Worm (Caenorhabditis elegans): ENCODE results near the gene C50H2.5.

C50H2.5 gene

DNA sequence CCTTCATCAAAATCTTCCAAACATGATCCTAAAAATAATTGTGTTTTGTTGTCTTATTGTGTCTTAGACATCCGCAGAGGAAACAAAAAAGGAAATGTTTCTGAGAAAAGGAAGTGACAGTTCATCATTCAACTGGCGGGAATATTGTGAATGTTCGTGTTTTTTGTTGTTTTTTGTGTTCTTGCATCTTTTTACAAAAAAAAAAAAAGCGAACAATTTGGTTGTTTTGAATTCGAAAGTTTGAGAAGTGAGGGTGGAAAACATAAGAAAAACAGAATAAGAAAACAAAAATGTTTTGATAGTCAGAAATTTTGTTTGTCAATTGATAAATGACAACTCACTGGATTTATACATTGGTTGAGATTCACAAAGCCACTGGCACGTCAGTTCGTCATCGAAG is 8.9 kb upstream of the C50H2.5 start:
- TF ChIP-seq med-1 (GFP tag; optimal IDR thresholded peaks at IDR 0.05; ENCODE audit: insufficient read depth) (no peak), T22C8.4 (GFP tag; IDR thresholded peaks at IDR 0.05) (no peak), flt-1 (GFP tag; IDR thresholded peaks at IDR 0.05) (no peak), ref-1 (GFP tag; conservative IDR thresholded peaks at IDR 0.05) (no peak), tab-1 (GFP tag; IDR thresholded peaks at IDR 0.05) (no peak), ztf-23 (GFP tag; IDR thresholded peaks at IDR 0.05) (no peak), klf-2 (GFP tag; conservative IDR thresholded peaks at IDR 0.05) (no peak), ztf-29 (GFP tag; IDR thresholded peaks at IDR 0.05) (no peak), cog-1 (tag; optimal IDR thresholded peaks at IDR 0.05) (no peak)

- TF ChIP-seq klf-2 (GFP tag; conservative IDR thresholded peaks at IDR 0.05) (no peak), cog-1 (tag; optimal IDR thresholded peaks at IDR 0.05) (no peak), ref-1 (GFP tag; conservative IDR thresholded peaks at IDR 0.05) (no peak), med-1 (GFP tag; optimal IDR thresholded peaks at IDR 0.05; ENCODE audit: insufficient read depth) (no peak), tab-1 (GFP tag; IDR thresholded peaks at IDR 0.05) (no peak), T22C8.4 (GFP tag; IDR thresholded peaks at IDR 0.05) (no peak), ztf-29 (GFP tag; IDR thresholded peaks at IDR 0.05) (no peak), flt-1 (GFP tag; IDR thresholded peaks at IDR 0.05) (no peak), ztf-23 (GFP tag; IDR thresholded peaks at IDR 0.05) (no peak)
These were observed 7.3 kb upstream of the C50H2.5 start for ce11 chrV:9911165-9911564.

DNA sequence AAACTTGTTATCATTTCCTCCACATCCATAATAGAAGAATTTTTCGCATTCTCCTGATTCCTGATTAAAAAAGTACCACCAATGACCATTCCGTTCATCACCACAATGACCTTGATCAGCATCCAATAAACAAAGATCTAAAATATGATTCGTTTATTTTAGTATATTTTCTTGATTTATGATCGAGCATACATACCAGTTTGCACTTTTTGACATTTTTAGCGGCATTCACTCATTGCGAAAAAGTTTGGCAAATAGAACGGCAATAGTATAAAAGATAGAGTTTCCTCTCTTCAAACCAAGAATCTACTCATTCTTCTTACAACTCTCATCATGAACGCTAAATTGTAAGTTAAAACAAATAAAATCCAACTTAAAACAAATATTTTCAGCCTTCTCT is 4.6 kb upstream of the C50H2.5 start, which contains the start of gene fipr-10:
TSS of gene fipr-10 (plus strand) at position 301 of the 400 bp plus-strand sequence.
- TF ChIP-seq cog-1 (tag; optimal IDR thresholded peaks at IDR 0.05) = no peak
- no peak for TF ChIP-seq ref-1 (GFP tag; conservative IDR thresholded peaks at IDR 0.05)
- no peak for TF ChIP-seq klf-2 (GFP tag; conservative IDR thresholded peaks at IDR 0.05)
- no peak for TF ChIP-seq ztf-23 (GFP tag; IDR thresholded peaks at IDR 0.05)
- no peak for TF ChIP-seq med-1 (GFP tag; optimal IDR thresholded peaks at IDR 0.05; ENCODE audit: insufficient read depth)
- no peak for TF ChIP-seq T22C8.4 (GFP tag; IDR thresholded peaks at IDR 0.05)
- TF ChIP-seq flt-1 (GFP tag; IDR thresholded peaks at IDR 0.05) = no peak
- TF ChIP-seq ztf-29 (GFP tag; IDR thresholded peaks at IDR 0.05) = no peak
- no peak for TF ChIP-seq tab-1 (GFP tag; IDR thresholded peaks at IDR 0.05)

DNA sequence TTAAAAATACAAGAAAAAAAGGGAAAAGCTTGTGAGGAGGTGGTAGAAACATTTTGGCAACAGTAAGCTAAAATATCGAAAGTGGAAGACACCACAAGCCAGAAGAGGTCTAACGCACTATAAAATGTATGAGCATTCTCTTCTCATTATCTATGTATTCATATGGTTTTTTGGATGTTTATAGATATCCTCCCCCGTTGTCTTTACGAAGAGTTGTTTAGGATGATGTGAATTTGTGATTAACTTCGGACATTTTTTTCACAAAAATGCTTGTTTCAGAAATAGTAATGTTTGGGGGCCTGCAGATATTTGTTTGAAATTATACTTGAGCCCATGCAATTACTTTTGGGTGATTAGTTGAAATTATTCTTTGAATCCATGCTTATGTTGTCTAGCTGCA is 3.5 kb upstream of the C50H2.5 start, which contains the start of gene mec-9:
TSS of gene mec-9 (minus strand) at position 101 of the 400 bp plus-strand sequence.
- TF ChIP-seq cog-1 (tag; optimal IDR thresholded peaks at IDR 0.05) = no peak
- TF ChIP-seq ref-1 (GFP tag; conservative IDR thresholded peaks at IDR 0.05) = no peak
- no peak for TF ChIP-seq ztf-29 (GFP tag; IDR thresholded peaks at IDR 0.05)

- TF ChIP-seq T22C8.4 (GFP tag; IDR thresholded peaks at IDR 0.05) (no peak), cog-1 (tag; optimal IDR thresholded peaks at IDR 0.05) (no peak), ztf-23 (GFP tag; IDR thresholded peaks at IDR 0.05) (no peak), med-1 (GFP tag; optimal IDR thresholded peaks at IDR 0.05; ENCODE audit: insufficient read depth) (no peak), flt-1 (GFP tag; IDR thresholded peaks at IDR 0.05) (no peak), tab-1 (GFP tag; IDR thresholded peaks at IDR 0.05) (no peak), ztf-29 (GFP tag; IDR thresholded peaks at IDR 0.05) (no peak), klf-2 (GFP tag; conservative IDR thresholded peaks at IDR 0.05) (no peak), ref-1 (GFP tag; conservative IDR thresholded peaks at IDR 0.05) (no peak)
These were observed 1.8 kb upstream of the C50H2.5 start, which contains the start of gene C50H2.4 for ce11 chrV:9916665-9917064. Gene C50H2.4, plus strand, starts transcription at chrV:9916965.

- TF ChIP-seq flt-1 (GFP tag; IDR thresholded peaks at IDR 0.05) (no peak), tab-1 (GFP tag; IDR thresholded peaks at IDR 0.05) (no peak), ztf-29 (GFP tag; IDR thresholded peaks at IDR 0.05) (no peak), T22C8.4 (GFP tag; IDR thresholded peaks at IDR 0.05) (no peak), ref-1 (GFP tag; conservative IDR thresholded peaks at IDR 0.05) (no peak), klf-2 (GFP tag; conservative IDR thresholded peaks at IDR 0.05) (no peak), med-1 (GFP tag; optimal IDR thresholded peaks at IDR 0.05; ENCODE audit: insufficient read depth) (no peak), ztf-23 (GFP tag; IDR thresholded peaks at IDR 0.05) (no peak), cog-1 (tag; optimal IDR thresholded peaks at IDR 0.05) (no peak)
These were observed 2.8 kb downstream of the C50H2.5 start, which contains the start of gene ceh-75 for ce11 chrV:9921288-9921687. Gene ceh-75, plus strand, starts transcription at chrV:9921337.

ce11 chrV:9922481-9922880 is 4.0 kb downstream of the C50H2.5 start, which contains the start of gene C50H2.7:
Gene C50H2.7, plus strand, starts transcription at chrV:9922781.
- TF ChIP-seq ztf-23 (GFP tag; IDR thresholded peaks at IDR 0.05) (no peak), med-1 (GFP tag; optimal IDR thresholded peaks at IDR 0.05; ENCODE audit: insufficient read depth) (no peak), tab-1 (GFP tag; IDR thresholded peaks at IDR 0.05) (no peak), flt-1 (GFP tag; IDR thresholded peaks at IDR 0.05) (no peak), cog-1 (tag; optimal IDR thresholded peaks at IDR 0.05) (no peak), T22C8.4 (GFP tag; IDR thresholded peaks at IDR 0.05) (no peak), ztf-29 (GFP tag; IDR thresholded peaks at IDR 0.05) (no peak), klf-2 (GFP tag; conservative IDR thresholded peaks at IDR 0.05) (no peak), ref-1 (GFP tag; conservative IDR thresholded peaks at IDR 0.05) (no peak)

DNA sequence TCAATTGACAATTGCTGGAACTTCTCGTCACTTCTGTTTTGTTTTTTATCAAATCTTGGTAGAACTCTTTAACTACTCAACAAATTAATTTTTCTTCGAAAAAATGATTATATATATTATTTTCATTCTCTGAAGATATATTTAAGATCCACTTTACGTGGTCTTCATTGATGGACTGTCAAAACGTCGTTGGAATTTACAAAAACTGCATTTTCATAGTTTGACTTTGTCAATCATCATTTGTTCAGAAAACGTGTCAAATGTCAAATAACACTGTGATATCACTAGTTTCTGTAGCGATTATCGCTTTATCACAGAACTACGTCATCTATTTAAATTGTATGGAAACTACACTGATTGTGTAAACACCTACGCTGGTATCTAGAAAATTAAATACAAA is 5.9 kb downstream of the C50H2.5 start:
- TF ChIP-seq cog-1 (tag; optimal IDR thresholded peaks at IDR 0.05) (no peak), ztf-29 (GFP tag; IDR thresholded peaks at IDR 0.05) (no peak), flt-1 (GFP tag; IDR thresholded peaks at IDR 0.05) (no peak), ztf-23 (GFP tag; IDR thresholded peaks at IDR 0.05) (no peak), ref-1 (GFP tag; conservative IDR thresholded peaks at IDR 0.05) (no peak), T22C8.4 (GFP tag; IDR thresholded peaks at IDR 0.05) (no peak), klf-2 (GFP tag; conservative IDR thresholded peaks at IDR 0.05) (no peak), med-1 (GFP tag; optimal IDR thresholded peaks at IDR 0.05; ENCODE audit: insufficient read depth) (no peak), tab-1 (GFP tag; IDR thresholded peaks at IDR 0.05) (no peak)

- TF ChIP-seq med-1 (GFP tag; optimal IDR thresholded peaks at IDR 0.05; ENCODE audit: insufficient read depth) = no peak
- no peak for TF ChIP-seq klf-2 (GFP tag; conservative IDR thresholded peaks at IDR 0.05)
These were observed 7.1 kb downstream of the C50H2.5 start for ce11 chrV:9925647-9926046.

ce11 chrV:9926240-9926639 is 7.7 kb downstream of the C50H2.5 start, which contains the start of gene C50H2.13:
Gene C50H2.13, plus strand, starts transcription at chrV:9926540.
- no peak for TF ChIP-seq T22C8.4 (GFP tag; IDR thresholded peaks at IDR 0.05)
- TF ChIP-seq klf-2 (GFP tag; conservative IDR thresholded peaks at IDR 0.05) = no peak
- TF ChIP-seq tab-1 (GFP tag; IDR thresholded peaks at IDR 0.05) = no peak
- TF ChIP-seq ztf-29 (GFP tag; IDR thresholded peaks at IDR 0.05) = no peak
- TF ChIP-seq cog-1 (tag; optimal IDR thresholded peaks at IDR 0.05) = no peak
- no peak for TF ChIP-seq flt-1 (GFP tag; IDR thresholded peaks at IDR 0.05)
- TF ChIP-seq ref-1 (GFP tag; conservative IDR thresholded peaks at IDR 0.05) = no peak
- no peak for TF ChIP-seq ztf-23 (GFP tag; IDR thresholded peaks at IDR 0.05)
- no peak for TF ChIP-seq med-1 (GFP tag; optimal IDR thresholded peaks at IDR 0.05; ENCODE audit: insufficient read depth)
